Worm (Caenorhabditis elegans): ENCODE measurements around the gene F23H12.10.

ce11 chrV:12415656-12416055, 41.6 kb upstream of the F23H12.10 start, which contains the start of gene cdr-2:
- no peak for TF ChIP-seq dao-5 (tag; optimal IDR thresholded peaks at IDR 0.05)
- no peak for TF ChIP-seq him-1 (tag; optimal IDR thresholded peaks at IDR 0.05)
- TF ChIP-seq W03F9.2 (tag; optimal IDR thresholded peaks at IDR 0.05) = no peak
